Fruit fly (Drosophila melanogaster) whole organism, pupa: Measurements from ENCODE around the gene lace.

ENCODE experiments used
- CG12605 ChIP-seq: fragments of 200-800 bp; sonication (Bioruptor generic); IDR thresholded peaks from 2 replicates; pipeline ENCODE4 v1.3.6; 2022; ENCODE audit warnings: missing biosample characterization, missing genetic modification characterization
- CG13204 ChIP-seq: fragments of 200-800 bp; sonication (Bioruptor generic); optimal IDR thresholded peaks from 2 replicates; lab custom pipeline; 2018; ENCODE audit warnings: missing biosample characterization, mild to moderate bottlenecking, missing genetic modification characterization, moderate library complexity
- CG14655 ChIP-seq: fragments of 200-800 bp; sonication (Bioruptor generic); optimal IDR thresholded peaks from 3 replicates; lab custom pipeline; 2017; ENCODE audit warnings: mild to moderate bottlenecking, missing biosample characterization, missing genetic modification reagents, missing genetic modification characterization
- CG15710 ChIP-seq: fragments of 200-800 bp; sonication (Bioruptor generic); optimal IDR thresholded peaks from 2 replicates; lab custom pipeline; 2018; ENCODE audit warnings: missing biosample characterization, mild to moderate bottlenecking, missing genetic modification characterization, moderate library complexity
- CG32121 ChIP-seq: fragments of 200-800 bp; sonication (Bioruptor generic); IDR thresholded peaks from 2 replicates; pipeline ENCODE4 v1.3.6; 2022; ENCODE audit warnings: missing biosample characterization, missing genetic modification characterization
- CG4496 ChIP-seq: fragments of 200-800 bp; sonication (Bioruptor generic); IDR thresholded peaks from 3 replicates; pipeline ENCODE4 v1.3.6; 2022; ENCODE audit warnings: missing biosample characterization, missing genetic modification characterization
- CG9948 ChIP-seq: fragments of 200-800 bp; sonication (Bioruptor generic); optimal IDR thresholded peaks from 2 replicates; lab custom pipeline; 2018; ENCODE audit warnings: missing biosample characterization, mild to moderate bottlenecking, missing genetic modification characterization, moderate library complexity
- D1 ChIP-seq: fragments of 200-800 bp; sonication (Bioruptor generic); optimal IDR thresholded peaks from 2 replicates; lab custom pipeline; 2018; ENCODE audit warnings: missing biosample characterization, mild to moderate bottlenecking, missing genetic modification characterization, moderate library complexity
- EcR ChIP-seq: fragments of 200-800 bp; sonication (Bioruptor generic); optimal IDR thresholded peaks from 3 replicates; lab custom pipeline; 2019; ENCODE audit warnings: missing biosample characterization, missing genetic modification characterization, mild to moderate bottlenecking, moderate library complexity, missing genetic modification reagents
- Snoo ChIP-seq: fragments of 200-800 bp; sonication (Bioruptor generic); optimal IDR thresholded peaks from 3 replicates; lab custom pipeline; 2017; ENCODE audit warnings: missing biosample characterization, mild to moderate bottlenecking, missing genetic modification characterization, inconsistent platforms
- fd96Ca ChIP-seq: fragments of 200-800 bp; sonication (Bioruptor generic); IDR thresholded peaks from 3 replicates; pipeline ENCODE4 v1.3.6; 2022; ENCODE audit warnings: missing biosample characterization, missing genetic modification characterization
- rn ChIP-seq: fragments of 200-800 bp; sonication (Bioruptor generic); IDR thresholded peaks from 2 replicates; pipeline ENCODE4 v1.3.6; 2022; ENCODE audit warnings: missing biosample characterization, missing genetic modification characterization

dm6 chr2L:15547219-15547618 lies 48.3 kb downstream of the lace start, which contains the start of gene Skadu:
- TF ChIP-seq fd96Ca (GFP tag; lab: Robert Waterston, UW) (no peak), CG13204 (GFP tag; lab: Kevin White, UChicago) (no peak), CG12605 (GFP tag; lab: Robert Waterston, UW) (no peak), CG4496 (GFP tag; lab: Robert Waterston, UW) (no peak), Snoo (tag; lab: Kevin White, UChicago) (no peak), CG14655 (GFP tag; lab: Kevin White, UChicago) (no peak), rn (GFP tag; lab: Robert Waterston, UW) (no peak), CG15710 (tag; lab: Kevin White, UChicago) (no peak), EcR (GFP tag; lab: Kevin White, UChicago) (no peak), CG9948 (no peak), CG32121 (no peak), D1 (no peak)
